Worm (Caenorhabditis elegans) whole organism, early embryonic: ENCODE results near the gene Y73C8C.3.

Source experiments
- F13C5.2 ChIP-seq: sonication (generic microtip); optimal IDR thresholded peaks from 2 replicates; lab custom pipeline; 2017; ENCODE audit warnings: mild to moderate bottlenecking, missing genetic modification characterization, inconsistent platforms, missing compliant biosample characterization
- aly-1 ChIP-seq: sonication (generic microtip); optimal IDR thresholded peaks from 2 replicates; lab custom pipeline; 2016; ENCODE audit warnings: missing genetic modification characterization, missing compliant biosample characterization
- ama-1 ChIP-seq: fragments of 150-350 bp; optimal IDR thresholded peaks from 2 replicates; lab custom pipeline; 2014
- ceh-13 ChIP-seq: fragments of 200-800 bp; sonication (Bioruptor generic); optimal IDR thresholded peaks from 2 replicates; lab custom pipeline; 2018; ENCODE audit warnings: mild to moderate bottlenecking, missing genetic modification characterization, missing compliant biosample characterization
- ceh-36 ChIP-seq: sonication (generic microtip); optimal IDR thresholded peaks from 2 replicates; lab custom pipeline; 2016; ENCODE audit warnings: missing genetic modification characterization, inconsistent platforms, missing compliant biosample characterization
- flt-1 ChIP-seq: fragments of 200-800 bp; sonication (Bioruptor generic); IDR thresholded peaks from 2 replicates; pipeline ENCODE4 v1.3.6; 2022; ENCODE audit warnings: missing genetic modification characterization, missing compliant biosample characterization
- hmg-4 ChIP-seq: fragments of 200-800 bp; sonication (Bioruptor generic); optimal IDR thresholded peaks from 2 replicates; lab custom pipeline; 2018; ENCODE audit warnings: mild to moderate bottlenecking, missing genetic modification characterization, missing compliant biosample characterization
- scrt-1 ChIP-seq: fragments of 200-800 bp; sonication (Bioruptor generic); IDR thresholded peaks from 2 replicates; pipeline ENCODE4 v1.3.6; 2022; ENCODE audit warnings: missing genetic modification characterization, missing compliant biosample characterization
- tbx-11 ChIP-seq: fragments of 200-800 bp; sonication (Bioruptor generic); IDR thresholded peaks from 2 replicates; pipeline ENCODE4 v1.3.6; 2022; ENCODE audit warnings: missing genetic modification characterization, missing compliant biosample characterization

ce11 chrV:3158379-3158778 is 43.3 kb downstream of the Y73C8C.3 start:
- no peak for TF ChIP-seq scrt-1 (GFP tag; lab: Robert Waterston, UW)
- TF ChIP-seq ceh-36 (tag; lab: Kevin White, UChicago) = no peak
- TF ChIP-seq aly-1 = no peak
- no peak for TF ChIP-seq hmg-4 (GFP tag; lab: Kevin White, UChicago)
- no peak for TF ChIP-seq ama-1 (lab: Kevin White, UChicago)
- TF ChIP-seq flt-1 = no peak
- no peak for TF ChIP-seq ceh-13 (GFP tag; lab: Kevin White, UChicago)
- TF ChIP-seq F13C5.2 (tag; lab: Kevin White, UChicago) = no peak
- no peak for TF ChIP-seq tbx-11
